Worm (Caenorhabditis elegans): ENCODE data around the gene R01E6.7.

ce11 chrX:13590688-13591087 lies 20.9 kb upstream of the R01E6.7 start:
- TF ChIP-seq nhr-28 (tag; optimal IDR thresholded peaks at IDR 0.05) (no peak), ztf-11 (tag; optimal IDR thresholded peaks at IDR 0.05) (no peak)

All from whole organism, L3 larva.